Fruit fly (Drosophila melanogaster) whole organism, embryonic: ENCODE measurements around the gene CG43163.

Source experiments
- Atf-2 ChIP-seq: fragments of 200-800 bp; sonication (Bioruptor generic); optimal IDR thresholded peaks from 2 replicates; lab custom pipeline; 2016; ENCODE audit warnings: missing biosample characterization, missing genetic modification characterization
- CG10274 ChIP-seq: fragments of 200-800 bp; sonication (Bioruptor generic); optimal IDR thresholded peaks from 3 replicates; lab custom pipeline; 2017; ENCODE audit warnings: missing biosample characterization, mild to moderate bottlenecking, missing genetic modification characterization
- CG11085 ChIP-seq: fragments of 200-800 bp; sonication (Bioruptor generic); IDR thresholded peaks from 2 replicates; pipeline ENCODE4 v1.3.6; 2022; ENCODE audit warnings: missing biosample characterization, missing genetic modification characterization
- CG11456 ChIP-seq: fragments of 200-800 bp; sonication (Bioruptor generic); IDR thresholded peaks from 3 replicates; pipeline ENCODE4 v1.3.6; 2022; ENCODE audit warnings: missing biosample characterization, missing genetic modification characterization
- CG11723 ChIP-seq: fragments of 200-800 bp; sonication (Bioruptor generic); optimal IDR thresholded peaks from 2 replicates; lab custom pipeline; 2017; ENCODE audit warnings: missing biosample characterization, mild to moderate bottlenecking, missing genetic modification characterization
- CG13775 ChIP-seq: fragments of 200-800 bp; sonication (Bioruptor generic); optimal IDR thresholded peaks from 3 replicates; lab custom pipeline; 2017; ENCODE audit warnings: missing biosample characterization, mild to moderate bottlenecking, missing genetic modification characterization
- CG14710 ChIP-seq: fragments of 200-800 bp; sonication (Bioruptor generic); optimal IDR thresholded peaks from 3 replicates; lab custom pipeline; 2019; ENCODE audit warnings: missing biosample characterization, mild to moderate bottlenecking, missing genetic modification characterization, moderate library complexity
- CG15514 ChIP-seq: fragments of 200-800 bp; sonication (Bioruptor generic); optimal IDR thresholded peaks from 3 replicates; lab custom pipeline; 2017; ENCODE audit warnings: missing biosample characterization, missing genetic modification characterization, mild to moderate bottlenecking, moderate library complexity, missing genetic modification reagents
- CG1603 ChIP-seq: fragments of 200-800 bp; sonication (Bioruptor generic); optimal IDR thresholded peaks from 2 replicates; lab custom pipeline; 2019; ENCODE audit warnings: missing biosample characterization, mild to moderate bottlenecking, missing genetic modification characterization, moderate library complexity
- CG16815 ChIP-seq: fragments of 200-800 bp; sonication (Bioruptor generic); optimal IDR thresholded peaks from 3 replicates; lab custom pipeline; 2017; ENCODE audit warnings: missing biosample characterization, mild to moderate bottlenecking, missing genetic modification characterization
- CG2129 ChIP-seq: fragments of 200-800 bp; sonication (Bioruptor generic); IDR thresholded peaks from 2 replicates; pipeline ENCODE4 v1.3.6; 2022; ENCODE audit warnings: missing biosample characterization, missing genetic modification characterization; ENCODE audit not compliant: partially characterized antibody
- CG30403 ChIP-seq: fragments of 200-800 bp; sonication (Bioruptor generic); optimal IDR thresholded peaks from 3 replicates; lab custom pipeline; 2016; ENCODE audit warnings: missing biosample characterization, missing genetic modification characterization
- CG3995 ChIP-seq: fragments of 200-800 bp; sonication (Bioruptor generic); optimal IDR thresholded peaks from 3 replicates; lab custom pipeline; 2016; ENCODE audit warnings: missing biosample characterization, missing genetic modification characterization
- CG4424 ChIP-seq: fragments of 200-800 bp; sonication (Bioruptor generic); optimal IDR thresholded peaks from 3 replicates; lab custom pipeline; 2016; ENCODE audit warnings: missing biosample characterization, missing genetic modification characterization
- CG7271 ChIP-seq: fragments of 200-800 bp; sonication (Bioruptor generic); optimal IDR thresholded peaks from 2 replicates; lab custom pipeline; 2018; ENCODE audit warnings: missing biosample characterization, mild to moderate bottlenecking, missing genetic modification characterization, moderate library complexity
- CG7987 ChIP-seq: fragments of 200-800 bp; sonication (Bioruptor generic); optimal IDR thresholded peaks from 2 replicates; lab custom pipeline; 2018; ENCODE audit warnings: missing biosample characterization, mild to moderate bottlenecking, missing genetic modification characterization, moderate library complexity
- CG8478 ChIP-seq: fragments of >200 bp; optimal IDR thresholded peaks from 2 replicates; lab custom pipeline; 2018
- D19B ChIP-seq: fragments of 200-800 bp; sonication (Bioruptor generic); optimal IDR thresholded peaks from 2 replicates; lab custom pipeline; 2017; ENCODE audit warnings: missing biosample characterization, mild to moderate bottlenecking, missing genetic modification characterization
- H15 ChIP-seq: fragments of 200-800 bp; sonication (Bioruptor generic); IDR thresholded peaks from 3 replicates; pipeline ENCODE4 v1.3.6; 2022; ENCODE audit warnings: missing biosample characterization, missing genetic modification characterization
- Hmx ChIP-seq: fragments of 200-800 bp; sonication (Bioruptor generic); optimal IDR thresholded peaks from 2 replicates; lab custom pipeline; 2016; ENCODE audit warnings: missing biosample characterization, missing genetic modification characterization
- Hr51 ChIP-seq, 2 experiments: fragments of 200-800 bp; sonication (Bioruptor generic); optimal IDR thresholded peaks; 2 replicates in 1 of 2; 3 replicates in 1 of 2; lab custom pipeline; 2016 to 2018; ENCODE audit warnings: missing biosample characterization in 2 of 2, missing genetic modification characterization in 2 of 2, mild to moderate bottlenecking in 1 of 2, moderate library complexity in 1 of 2
- Lhr ChIP-seq: fragments of 200-800 bp; sonication (Bioruptor generic); optimal IDR thresholded peaks from 3 replicates; lab custom pipeline; 2017; ENCODE audit warnings: mild to moderate bottlenecking, missing biosample characterization, missing genetic modification reagents, missing genetic modification characterization
- Mad ChIP-seq: fragments of 200-800 bp; sonication (Bioruptor generic); optimal IDR thresholded peaks from 2 replicates; lab custom pipeline; 2016; ENCODE audit warnings: missing biosample characterization, missing genetic modification characterization
- Mes4 ChIP-seq: fragments of 200-800 bp; sonication (Bioruptor generic); optimal IDR thresholded peaks from 2 replicates; lab custom pipeline; 2016; ENCODE audit warnings: missing biosample characterization, missing genetic modification characterization
- Ptx1 ChIP-seq: fragments of 200-800 bp; sonication (Bioruptor generic); IDR thresholded peaks from 2 replicates; pipeline ENCODE4 v1.3.6; 2022; ENCODE audit warnings: missing biosample characterization, missing genetic modification characterization
- Sox102F ChIP-seq: fragments of 200-800 bp; sonication (Bioruptor generic); optimal IDR thresholded peaks from 2 replicates; lab custom pipeline; 2018; ENCODE audit warnings: missing biosample characterization, mild to moderate bottlenecking, missing genetic modification characterization, moderate library complexity
- Vsx1 ChIP-seq: fragments of 200-800 bp; sonication (Bioruptor generic); optimal IDR thresholded peaks from 2 replicates; lab custom pipeline; 2017; ENCODE audit warnings: missing biosample characterization, mild to moderate bottlenecking, missing genetic modification characterization, missing genetic modification reagents
- bab2 ChIP-seq: fragments of 200-800 bp; sonication (Bioruptor generic); optimal IDR thresholded peaks from 2 replicates; lab custom pipeline; 2016; ENCODE audit warnings: missing biosample characterization, missing genetic modification characterization
- bcd ChIP-seq: fragments of 200-800 bp; sonication (Bioruptor generic); optimal IDR thresholded peaks from 2 replicates; lab custom pipeline; 2017; ENCODE audit warnings: missing biosample characterization, mild to moderate bottlenecking, missing genetic modification characterization
- dm ChIP-seq: fragments of 200-800 bp; sonication (Bioruptor generic); optimal IDR thresholded peaks from 3 replicates; lab custom pipeline; 2016; ENCODE audit warnings: missing biosample characterization, missing genetic modification characterization
- dmrt11E ChIP-seq: fragments of 200-800 bp; sonication (Bioruptor generic); optimal IDR thresholded peaks from 3 replicates; lab custom pipeline; 2018; ENCODE audit warnings: missing biosample characterization, mild to moderate bottlenecking, missing genetic modification characterization, moderate library complexity
- dpn ChIP-seq, 2 experiments: fragments of 200-800 bp; sonication (Bioruptor generic); optimal IDR thresholded peaks; 3 replicates each; lab custom pipeline; 2016; ENCODE audit warnings: missing biosample characterization in 2 of 2, missing genetic modification characterization in 2 of 2
- eyg ChIP-seq: fragments of 200-800 bp; sonication (Bioruptor generic); optimal IDR thresholded peaks from 3 replicates; lab custom pipeline; 2016; ENCODE audit warnings: missing biosample characterization, missing genetic modification characterization
- gce ChIP-seq: fragments of 200-800 bp; sonication (Bioruptor generic); IDR thresholded peaks from 3 replicates; pipeline ENCODE4 v1.3.6; 2022; ENCODE audit warnings: missing biosample characterization, missing genetic modification characterization
- gsb ChIP-seq: fragments of 200-800 bp; sonication (Bioruptor generic); IDR thresholded peaks from 2 replicates; pipeline ENCODE4 v1.3.6; 2022; ENCODE audit warnings: missing biosample characterization, missing genetic modification characterization
- ind ChIP-seq: fragments of 200-800 bp; sonication (Bioruptor generic); optimal IDR thresholded peaks from 3 replicates; lab custom pipeline; 2016; ENCODE audit warnings: missing biosample characterization, missing genetic modification characterization
- ken ChIP-seq: fragments of 200-800 bp; sonication (Bioruptor generic); IDR thresholded peaks from 3 replicates; pipeline ENCODE4 v1.3.6; 2022; ENCODE audit warnings: missing biosample characterization, missing genetic modification characterization
- klu ChIP-seq: fragments of 200-800 bp; sonication (Bioruptor generic); IDR thresholded peaks from 2 replicates; pipeline ENCODE4 v1.3.6; 2022; ENCODE audit warnings: missing biosample characterization, missing genetic modification characterization
- lilli ChIP-seq: fragments of 200-800 bp; sonication (Bioruptor generic); optimal IDR thresholded peaks from 3 replicates; lab custom pipeline; 2016; ENCODE audit warnings: missing biosample characterization, missing genetic modification characterization
- nerfin-2 ChIP-seq: fragments of 200-800 bp; sonication (Bioruptor generic); IDR thresholded peaks from 2 replicates; pipeline ENCODE4 v1.3.6; 2022; ENCODE audit warnings: missing biosample characterization, missing genetic modification characterization; ENCODE audit not compliant: partially characterized antibody
- oc ChIP-seq: fragments of 200-800 bp; sonication (Bioruptor generic); optimal IDR thresholded peaks from 2 replicates; lab custom pipeline; 2018; ENCODE audit warnings: missing biosample characterization, mild to moderate bottlenecking, missing genetic modification characterization, moderate library complexity
- pros ChIP-seq: fragments of 200-800 bp; sonication (Bioruptor generic); optimal IDR thresholded peaks from 3 replicates; lab custom pipeline; 2019; ENCODE audit warnings: missing biosample characterization, mild to moderate bottlenecking, missing genetic modification characterization, moderate library complexity
- ranshi ChIP-seq: fragments of 200-800 bp; sonication (Bioruptor generic); IDR thresholded peaks from 2 replicates; pipeline ENCODE4 v1.3.6; 2022; ENCODE audit warnings: missing biosample characterization, missing genetic modification characterization
- repo ChIP-seq: fragments of 200-800 bp; sonication (Bioruptor generic); optimal IDR thresholded peaks from 2 replicates; lab custom pipeline; 2016; ENCODE audit warnings: missing biosample characterization, missing genetic modification characterization
- schlank ChIP-seq: fragments of 200-800 bp; sonication (Bioruptor generic); optimal IDR thresholded peaks from 2 replicates; lab custom pipeline; 2018; ENCODE audit warnings: missing biosample characterization, mild to moderate bottlenecking, missing genetic modification characterization
- seq ChIP-seq: fragments of 200-800 bp; sonication (Bioruptor generic); IDR thresholded peaks from 2 replicates; pipeline ENCODE4 v1.3.6; 2022; ENCODE audit warnings: missing biosample characterization, missing genetic modification characterization
- sna ChIP-seq: fragments of 200-800 bp; sonication (Bioruptor generic); IDR thresholded peaks from 2 replicates; pipeline ENCODE4 v1.3.6; 2022; ENCODE audit warnings: missing biosample characterization, missing genetic modification characterization; ENCODE audit not compliant: partially characterized antibody
- tgo ChIP-seq: fragments of 200-800 bp; sonication (Bioruptor generic); IDR thresholded peaks from 3 replicates; pipeline ENCODE4 v1.3.6; 2022; ENCODE audit warnings: missing biosample characterization, missing genetic modification characterization
- wek ChIP-seq: fragments of 200-800 bp; sonication (Bioruptor generic); optimal IDR thresholded peaks from 3 replicates; lab custom pipeline; 2018; ENCODE audit warnings: missing biosample characterization, mild to moderate bottlenecking, missing genetic modification characterization, moderate library complexity
- zfh2 ChIP-seq: fragments of 200-800 bp; sonication (Bioruptor generic); optimal IDR thresholded peaks from 2 replicates; lab custom pipeline; 2016; ENCODE audit warnings: missing biosample characterization, missing genetic modification characterization

The CG43163 gene

dm6 chr3L:8440771-8441549 is 66.0 kb downstream of the CG43163 start (continued):
- TF ChIP-seq Vsx1 (peak; percentile 4), eyg (peak; percentile 44), oc (tag; lab: Kevin White, UChicago) (no peak), Mad (peak; percentile 28), CG1603 (tag; lab: Kevin White, UChicago) (no peak), Ptx1 (GFP tag; lab: Robert Waterston, UW) (no peak), CG15514 (GFP tag; lab: Kevin White, UChicago) (no peak), CG14710 (tag; lab: Kevin White, UChicago) (peak; percentile 1), dpn (GFP tag; optimal IDR thresholded peaks at IDR 0.05; lab: Kevin White, UChicago) (peak; percentile 25 to 47), nerfin-2 (GFP tag; lab: Robert Waterston, UW) (no peak), Mes4 (GFP tag; lab: Kevin White, UChicago) (peak; percentile 55), sna (no peak), dm (peak; percentile 3), seq (GFP tag; lab: Robert Waterston, UW) (no peak; the same call in 1 of the 2 replicates), gsb (no peak), schlank (tag; lab: Kevin White, UChicago) (no peak), Hr51 (GFP tag; optimal IDR thresholded peaks at IDR 0.05; lab: Kevin White, UChicago) (peak; percentile 12 to 63), tgo (GFP tag; lab: Robert Waterston, UW) (no peak), CG2129 (GFP tag; lab: Robert Waterston, UW) (no peak), CG10274 (no peak), bab2 (GFP tag; lab: Kevin White, UChicago) (peak; percentile 10), dmrt11E (tag; lab: Kevin White, UChicago) (no peak), CG3995 (GFP tag; lab: Kevin White, UChicago) (no peak), ranshi (GFP tag; lab: Robert Waterston, UW) (no peak), CG4424 (GFP tag; lab: Kevin White, UChicago) (peak; percentile 28), repo (GFP tag; lab: Kevin White, UChicago) (no peak), CG30403 (peak; percentile 68), D19B (GFP tag; lab: Kevin White, UChicago) (no peak), CG11085 (GFP tag; lab: Robert Waterston, UW) (no peak), zfh2 (GFP tag; lab: Kevin White, UChicago) (peak; percentile 21), CG7271 (tag; lab: Kevin White, UChicago) (no peak), CG16815 (GFP tag; lab: Kevin White, UChicago) (no peak), gce (GFP tag; lab: Robert Waterston, UW) (no peak), wek (GFP tag; lab: Kevin White, UChicago) (no peak), CG11723 (GFP tag; lab: Kevin White, UChicago) (no peak), klu (no peak), H15 (no peak), ind (peak; percentile 54), Atf-2 (GFP tag; lab: Kevin White, UChicago) (peak; percentile 28), ken (GFP tag; lab: Robert Waterston, UW) (no peak), Hmx (GFP tag; lab: Kevin White, UChicago) (no peak), CG11456 (no peak), pros (GFP tag; lab: Kevin White, UChicago) (peak; percentile 5), lilli (GFP tag; lab: Kevin White, UChicago) (peak; percentile 62), bcd (GFP tag; lab: Kevin White, UChicago) (no peak), Sox102F (GFP tag; lab: Kevin White, UChicago) (no peak), CG8478 (lab: Kevin White, UChicago) (no peak), CG13775 (GFP tag; lab: Kevin White, UChicago) (peak; percentile 46), Lhr (GFP tag; lab: Kevin White, UChicago) (no peak), CG7987 (GFP tag; lab: Kevin White, UChicago) (no peak)
